Worm (Caenorhabditis elegans): ENCODE measurements around the gene gob-1.

Gene gob-1

DNA sequence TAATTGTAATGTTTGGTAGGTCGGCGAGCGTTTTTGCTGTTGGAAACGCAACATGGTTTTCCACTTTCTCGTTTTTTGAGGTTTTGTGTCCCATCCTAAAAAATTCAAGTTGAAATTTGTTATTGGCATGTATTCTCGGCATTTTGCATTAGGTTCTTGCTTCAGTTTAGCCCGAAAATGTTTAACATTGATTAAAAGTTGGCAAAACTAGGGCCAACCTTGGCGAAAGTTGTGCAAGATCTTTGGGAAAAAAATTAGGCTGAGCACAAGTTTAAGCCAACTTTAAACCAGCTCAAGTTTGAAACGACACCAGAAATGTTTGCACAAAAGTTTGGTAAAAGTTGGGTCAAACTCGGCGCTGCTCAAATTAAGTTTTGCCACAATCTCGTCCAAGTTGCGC is 16.1 kb upstream of the gob-1 start, which contains the start of gene exc-1:
exc-1 (minus strand) TSS at position 101 of the 400 bp plus-strand sequence.
- TF ChIP-seq ZK546.5 (tag; optimal IDR thresholded peaks at IDR 0.05) (no peak), daf-12 (tag; optimal IDR thresholded peaks at IDR 0.05) (no peak), ceh-82 (tag; optimal IDR thresholded peaks at IDR 0.05) (no peak), nhr-43 (tag; optimal IDR thresholded peaks at IDR 0.05; ENCODE audit: poor library complexity, severe bottlenecking) (no peak), nhr-25 (tag; optimal IDR thresholded peaks at IDR 0.05) (no peak), fkh-2 (tag; optimal IDR thresholded peaks at IDR 0.05) (no peak), ceh-9 (tag; optimal IDR thresholded peaks at IDR 0.05) (no peak)

DNA sequence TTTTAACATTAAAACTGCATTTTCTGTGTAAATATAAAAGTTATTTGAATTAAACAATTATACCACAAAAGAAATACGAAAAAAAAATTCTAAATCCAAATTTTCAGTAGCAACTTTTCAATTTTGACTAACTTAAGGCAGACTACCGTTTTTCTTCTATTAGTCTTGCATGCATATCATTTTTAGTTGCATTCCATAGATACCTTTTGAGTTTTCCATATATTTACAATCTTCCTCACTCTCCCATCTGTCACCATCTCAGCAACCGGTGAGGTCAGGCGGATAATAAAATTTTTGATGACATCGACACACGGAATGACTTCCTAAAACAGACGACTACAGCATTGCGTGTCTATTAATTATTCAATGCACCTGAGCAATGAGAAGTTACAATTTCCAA is 14.7 kb upstream of the gob-1 start, which contains the start of gene gcy-36:
gcy-36 (plus strand) TSS at position 301 of the 400 bp plus-strand sequence.
- no peak for TF ChIP-seq ceh-28 (tag; optimal IDR thresholded peaks at IDR 0.05)
- TF ChIP-seq nhr-28 (tag; optimal IDR thresholded peaks at IDR 0.05): no peak
- TF ChIP-seq ZK546.5 (tag; optimal IDR thresholded peaks at IDR 0.05): no peak
- TF ChIP-seq R02D3.7 (tag; optimal IDR thresholded peaks at IDR 0.05): no peak
- TF ChIP-seq egl-5 (tag; optimal IDR thresholded peaks at IDR 0.05): no peak
- TF ChIP-seq mml-1 (tag; optimal IDR thresholded peaks at IDR 0.05): no peak
- no peak for TF ChIP-seq elt-1 (tag; optimal IDR thresholded peaks at IDR 0.05)
- no peak for TF ChIP-seq unc-39 (tag; optimal IDR thresholded peaks at IDR 0.05)
- TF ChIP-seq sea-2 (GFP tag; optimal IDR thresholded peaks at IDR 0.05): no peak
- TF ChIP-seq nhr-11 (tag; optimal IDR thresholded peaks at IDR 0.05): no peak
- TF ChIP-seq daf-12 (tag; optimal IDR thresholded peaks at IDR 0.05): no peak
- no peak for TF ChIP-seq nhr-12 (tag; optimal IDR thresholded peaks at IDR 0.05)
- no peak for TF ChIP-seq zag-1 (tag; optimal IDR thresholded peaks at IDR 0.05)
- TF ChIP-seq nhr-237 (tag; optimal IDR thresholded peaks at IDR 0.05): no peak

DNA sequence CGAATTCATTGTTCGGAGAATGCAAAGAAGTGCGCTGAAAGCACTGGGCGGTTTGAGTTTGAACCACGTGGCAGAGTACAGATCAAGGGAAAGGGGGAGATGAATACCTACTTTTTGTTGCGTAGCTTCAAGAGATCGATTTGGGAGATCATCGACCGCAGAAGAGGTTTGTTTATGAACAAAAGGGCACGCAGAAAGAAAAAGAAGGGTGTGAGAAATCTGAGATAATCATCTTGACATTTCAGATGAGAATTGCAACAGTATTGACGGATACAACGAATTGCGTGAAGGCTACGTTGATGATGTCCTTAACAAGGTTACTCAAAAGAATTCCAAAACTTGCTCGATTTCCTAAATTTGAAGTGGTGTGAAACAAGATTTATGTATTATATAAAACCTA is 8.1 kb upstream of the gob-1 start:
- no peak for TF ChIP-seq nhr-43 (tag; optimal IDR thresholded peaks at IDR 0.05; ENCODE audit: poor library complexity, severe bottlenecking)
- TF ChIP-seq lsy-12 (tag; optimal IDR thresholded peaks at IDR 0.05): no peak
- TF ChIP-seq elt-1 (tag; optimal IDR thresholded peaks at IDR 0.05): peak; percentile 67
- no peak for TF ChIP-seq zag-1 (tag; optimal IDR thresholded peaks at IDR 0.05)
- TF ChIP-seq ztf-4 (tag; optimal IDR thresholded peaks at IDR 0.05): no peak
- no peak for TF ChIP-seq ceh-28 (tag; optimal IDR thresholded peaks at IDR 0.05)
- TF ChIP-seq aly-2 (tag; optimal IDR thresholded peaks at IDR 0.05): no peak
- TF ChIP-seq nhr-25 (tag; optimal IDR thresholded peaks at IDR 0.05): peak; percentile 58
- TF ChIP-seq ceh-16 (tag; optimal IDR thresholded peaks at IDR 0.05): no peak

DNA sequence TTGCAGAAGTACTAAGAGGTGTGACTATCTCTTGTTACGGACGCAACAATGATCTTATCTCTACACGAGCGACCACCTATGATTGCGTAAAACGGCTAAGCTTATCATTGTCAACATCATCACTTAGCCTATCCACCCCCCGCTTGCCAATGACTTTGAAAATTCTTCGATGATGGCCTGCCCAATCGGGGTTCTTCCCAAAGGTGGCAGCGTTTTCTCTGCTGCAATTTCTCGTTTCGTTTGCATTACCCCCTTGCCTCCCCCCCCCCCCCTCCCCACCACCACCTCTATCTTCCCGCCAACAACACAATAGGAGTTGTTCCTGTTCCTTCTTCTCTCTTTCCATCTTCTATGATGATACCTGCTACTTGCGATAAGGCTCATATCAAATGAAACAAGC is 6.2 kb upstream of the gob-1 start:
- TF ChIP-seq hmg-11 (tag; optimal IDR thresholded peaks at IDR 0.05) (no peak), mml-1 (tag; optimal IDR thresholded peaks at IDR 0.05) (no peak), elt-3 (tag; optimal IDR thresholded peaks at IDR 0.05) (peak in 1 of 3 experiments; percentile 49), elt-1 (tag; optimal IDR thresholded peaks at IDR 0.05) (peak; percentile 14), nhr-76 (tag; optimal IDR thresholded peaks at IDR 0.05) (no peak), pha-4 (tag; optimal IDR thresholded peaks at IDR 0.05) (no peak), elt-2 (tag; optimal IDR thresholded peaks at IDR 0.05) (no peak), nhr-67 (tag; optimal IDR thresholded peaks at IDR 0.05) (no peak), unc-62 (GFP tag; optimal IDR thresholded peaks at IDR 0.05) (no peak)

DNA sequence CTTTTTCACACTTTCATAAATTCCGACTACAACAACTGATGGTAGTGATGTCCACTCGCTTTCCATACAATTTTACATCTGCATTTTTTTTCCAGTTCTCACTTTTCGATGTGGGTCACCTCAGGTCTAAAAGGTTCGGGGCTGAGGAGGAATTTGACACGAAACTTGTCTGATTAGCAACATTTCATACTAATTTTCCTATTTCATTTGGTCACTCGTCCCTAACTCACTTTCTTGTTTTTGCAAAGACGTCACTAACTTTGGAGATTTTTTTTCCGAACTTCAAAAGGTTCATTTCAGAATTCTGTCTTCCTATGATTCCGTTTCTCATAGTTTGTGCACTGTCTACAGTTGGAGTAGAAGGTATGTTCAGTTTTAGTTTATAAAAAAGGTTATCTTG is 5.6 kb upstream of the gob-1 start, which contains the start of gene H13N06.2:
H13N06.2 (plus strand) TSS at position 301 of the 400 bp plus-strand sequence.
- TF ChIP-seq zag-1 (tag; optimal IDR thresholded peaks at IDR 0.05) (no peak), pqm-1 (tag; optimal IDR thresholded peaks at IDR 0.05) (no peak), nhr-28 (tag; optimal IDR thresholded peaks at IDR 0.05) (no peak), skn-1 (tag; optimal IDR thresholded peaks at IDR 0.05) (no peak), unc-62 (GFP tag; optimal IDR thresholded peaks at IDR 0.05) (no peak), nhr-25 (tag; optimal IDR thresholded peaks at IDR 0.05) (no peak), hmg-11 (tag; optimal IDR thresholded peaks at IDR 0.05) (no peak), egl-27 (tag; optimal IDR thresholded peaks at IDR 0.05) (no peak), lsy-12 (tag; optimal IDR thresholded peaks at IDR 0.05) (no peak), aly-2 (tag; optimal IDR thresholded peaks at IDR 0.05) (no peak), eor-1 (tag; optimal IDR thresholded peaks at IDR 0.05) (no peak), R02D3.7 (tag; optimal IDR thresholded peaks at IDR 0.05) (no peak), elt-2 (tag; optimal IDR thresholded peaks at IDR 0.05) (no peak), nhr-11 (tag; optimal IDR thresholded peaks at IDR 0.05) (no peak), snpc-4 (tag; optimal IDR thresholded peaks at IDR 0.05) (no peak), ama-1 (optimal IDR thresholded peaks at IDR 0.05) (no peak)
